Fruit fly (Drosophila melanogaster) whole organism, embryonic: Measurements from ENCODE around the gene CG34134.

Experiments
- Abd-B ChIP-seq: fragments of 200-800 bp; sonication (Bioruptor generic); optimal IDR thresholded peaks from 2 replicates; lab custom pipeline; 2018; ENCODE audit warnings: missing biosample characterization, mild to moderate bottlenecking, missing genetic modification characterization, moderate library complexity
- Ada2b ChIP-seq: fragments of 200-800 bp; sonication (Bioruptor generic); IDR thresholded peaks from 2 replicates; pipeline ENCODE4 v1.3.6; 2022; ENCODE audit warnings: missing biosample characterization, missing genetic modification characterization
- Atf6 ChIP-seq: fragments of 200-800 bp; sonication (Bioruptor generic); IDR thresholded peaks from 2 replicates; pipeline ENCODE4 v1.3.6; 2022; ENCODE audit warnings: missing biosample characterization, missing genetic modification characterization
- CG10267 ChIP-seq: fragments of 200-800 bp; sonication (Bioruptor generic); optimal IDR thresholded peaks from 2 replicates; lab custom pipeline; 2018; ENCODE audit warnings: missing biosample characterization, mild to moderate bottlenecking, missing genetic modification characterization, moderate library complexity
- CG10431 ChIP-seq: fragments of 200-800 bp; sonication (Bioruptor generic); optimal IDR thresholded peaks from 3 replicates; lab custom pipeline; 2018; ENCODE audit warnings: missing biosample characterization, mild to moderate bottlenecking, missing genetic modification characterization
- CG12155 ChIP-seq: fragments of 200-800 bp; sonication (Bioruptor generic); optimal IDR thresholded peaks from 3 replicates; lab custom pipeline; 2016; ENCODE audit warnings: missing biosample characterization, missing genetic modification characterization
- CG14710 ChIP-seq: fragments of 200-800 bp; sonication (Bioruptor generic); optimal IDR thresholded peaks from 3 replicates; lab custom pipeline; 2019; ENCODE audit warnings: missing biosample characterization, mild to moderate bottlenecking, missing genetic modification characterization, moderate library complexity
- CG15696 ChIP-seq: fragments of 200-800 bp; sonication (Bioruptor generic); optimal IDR thresholded peaks from 2 replicates; lab custom pipeline; 2019; ENCODE audit warnings: missing biosample characterization, mild to moderate bottlenecking, missing genetic modification characterization, moderate library complexity
- CG16863 ChIP-seq: fragments of 200-800 bp; sonication (Bioruptor generic); optimal IDR thresholded peaks from 3 replicates; lab custom pipeline; 2016; ENCODE audit warnings: missing biosample characterization, missing genetic modification characterization
- CG17361 ChIP-seq: fragments of 200-800 bp; sonication (Bioruptor generic); IDR thresholded peaks from 3 replicates; pipeline ENCODE4 v1.3.6; 2022; ENCODE audit warnings: missing biosample characterization, missing genetic modification characterization
- CG30403 ChIP-seq: fragments of 200-800 bp; sonication (Bioruptor generic); optimal IDR thresholded peaks from 3 replicates; lab custom pipeline; 2016; ENCODE audit warnings: missing biosample characterization, missing genetic modification characterization
- CG31388 ChIP-seq: fragments of 200-800 bp; sonication (Bioruptor generic); optimal IDR thresholded peaks from 2 replicates; lab custom pipeline; 2016; ENCODE audit warnings: missing biosample characterization, missing genetic modification characterization
- CG3163 ChIP-seq: fragments of 200-800 bp; sonication (Bioruptor generic); optimal IDR thresholded peaks from 3 replicates; lab custom pipeline; 2016; ENCODE audit warnings: missing biosample characterization, missing genetic modification characterization
- CG32532 ChIP-seq: fragments of 200-800 bp; sonication (Bioruptor generic); IDR thresholded peaks from 2 replicates; pipeline ENCODE4 v1.3.6; 2022; ENCODE audit warnings: missing biosample characterization, missing genetic modification characterization
- CG4617 ChIP-seq: fragments of 200-800 bp; sonication (Bioruptor generic); optimal IDR thresholded peaks from 3 replicates; lab custom pipeline; 2016; ENCODE audit warnings: missing biosample characterization, missing genetic modification characterization, borderline replicate concordance
- CG4854 ChIP-seq: fragments of 200-800 bp; sonication (Bioruptor generic); optimal IDR thresholded peaks from 2 replicates; lab custom pipeline; 2016; ENCODE audit warnings: missing biosample characterization, missing genetic modification characterization, inconsistent platforms
- CG8290 ChIP-seq, 3 experiments: fragments of 200-800 bp; sonication (Bioruptor generic); optimal IDR thresholded peaks; 2 replicates each; lab custom pipeline; 2016 to 2019; ENCODE audit warnings: missing biosample characterization in 3 of 3, missing genetic modification characterization in 3 of 3, mild to moderate bottlenecking in 2 of 3, moderate library complexity in 1 of 3
- CG9437 ChIP-seq: fragments of 200-800 bp; sonication (Bioruptor generic); optimal IDR thresholded peaks from 2 replicates; lab custom pipeline; 2018; ENCODE audit warnings: missing biosample characterization, mild to moderate bottlenecking, missing genetic modification characterization
- CG9727 ChIP-seq: fragments of 200-800 bp; sonication (Bioruptor generic); optimal IDR thresholded peaks from 3 replicates; lab custom pipeline; 2017; ENCODE audit warnings: missing biosample characterization, mild to moderate bottlenecking, missing genetic modification characterization
- CG9932 ChIP-seq: fragments of 200-800 bp; sonication (Bioruptor generic); IDR thresholded peaks from 2 replicates; pipeline ENCODE4 v1.3.6; 2022; ENCODE audit warnings: missing biosample characterization, missing genetic modification characterization
- CHES-1-like ChIP-seq: fragments of 200-800 bp; sonication (Bioruptor generic); optimal IDR thresholded peaks from 2 replicates; lab custom pipeline; 2016; ENCODE audit warnings: missing biosample characterization, missing genetic modification characterization
- Dll ChIP-seq: fragments of 200-800 bp; sonication (Bioruptor generic); IDR thresholded peaks from 4 replicates; pipeline ENCODE4 v1.3.6; 2022; ENCODE audit warnings: missing biosample characterization, missing genetic modification characterization; ENCODE audit not compliant: partially characterized antibody
- HHEX ChIP-seq: fragments of 200-800 bp; sonication (Bioruptor generic); optimal IDR thresholded peaks from 3 replicates; lab custom pipeline; 2017; ENCODE audit warnings: missing biosample characterization, mild to moderate bottlenecking, missing genetic modification characterization, missing genetic modification reagents
- Hey ChIP-seq: fragments of 200-800 bp; sonication (Bioruptor generic); optimal IDR thresholded peaks from 3 replicates; lab custom pipeline; 2018; ENCODE audit warnings: missing biosample characterization, mild to moderate bottlenecking, missing genetic modification characterization
- Hr78 ChIP-seq, 2 experiments: fragments of 200-800 bp in 1 of 2; fragments of >200 bp in 1 of 2; sonication (Bioruptor generic) in 1 of 2; optimal IDR thresholded peaks; 2 replicates each; lab custom pipeline; 2017 to 2019; ENCODE audit warnings: missing biosample characterization in 2 of 2, missing genetic modification characterization in 2 of 2, mild to moderate bottlenecking in 1 of 2, moderate library complexity in 1 of 2
- Kr ChIP-seq: fragments of 200-800 bp; sonication (Bioruptor generic); optimal IDR thresholded peaks from 2 replicates; lab custom pipeline; 2017; ENCODE audit warnings: missing biosample characterization, mild to moderate bottlenecking, missing genetic modification characterization
- Lim3 ChIP-seq: fragments of 200-800 bp; sonication (Bioruptor generic); IDR thresholded peaks from 2 replicates; pipeline ENCODE4 v1.3.6; 2022; ENCODE audit warnings: missing biosample characterization, missing genetic modification characterization
- Optix ChIP-seq: fragments of 200-800 bp; sonication (Bioruptor generic); IDR thresholded peaks from 3 replicates; pipeline ENCODE4 v1.3.6; 2022; ENCODE audit warnings: missing biosample characterization, missing genetic modification characterization
- Ptx1 ChIP-seq: fragments of 200-800 bp; sonication (Bioruptor generic); IDR thresholded peaks from 2 replicates; pipeline ENCODE4 v1.3.6; 2022; ENCODE audit warnings: missing biosample characterization, missing genetic modification characterization
- Rx ChIP-seq: fragments of 200-800 bp; sonication (Bioruptor generic); IDR thresholded peaks from 2 replicates; pipeline ENCODE4 v1.3.6; 2022; ENCODE audit warnings: missing biosample characterization, missing genetic modification characterization
- Vsx1 ChIP-seq: fragments of 200-800 bp; sonication (Bioruptor generic); optimal IDR thresholded peaks from 2 replicates; lab custom pipeline; 2017; ENCODE audit warnings: missing biosample characterization, mild to moderate bottlenecking, missing genetic modification characterization, missing genetic modification reagents
- ab ChIP-seq: fragments of 200-800 bp; sonication (Bioruptor generic); optimal IDR thresholded peaks from 2 replicates; lab custom pipeline; 2016; ENCODE audit warnings: missing biosample characterization, missing genetic modification characterization
- chn ChIP-seq: fragments of 200-800 bp; sonication (Bioruptor generic); optimal IDR thresholded peaks from 2 replicates; lab custom pipeline; 2016; ENCODE audit warnings: missing biosample characterization, missing genetic modification characterization
- crc ChIP-seq: fragments of 200-800 bp; sonication (Bioruptor generic); optimal IDR thresholded peaks from 2 replicates; lab custom pipeline; 2016; ENCODE audit warnings: missing biosample characterization, missing genetic modification characterization
- da ChIP-seq: fragments of 200-800 bp; sonication (Bioruptor generic); optimal IDR thresholded peaks from 2 replicates; lab custom pipeline; 2016; ENCODE audit warnings: missing biosample characterization, missing genetic modification characterization
- dimm ChIP-seq: fragments of 200-800 bp; sonication (Bioruptor generic); IDR thresholded peaks from 2 replicates; pipeline ENCODE4 v1.3.6; 2022; ENCODE audit warnings: missing biosample characterization, missing genetic modification characterization
- eyg ChIP-seq: fragments of 200-800 bp; sonication (Bioruptor generic); optimal IDR thresholded peaks from 3 replicates; lab custom pipeline; 2016; ENCODE audit warnings: missing biosample characterization, missing genetic modification characterization
- gcm2 ChIP-seq: fragments of 200-800 bp; sonication (Bioruptor generic); optimal IDR thresholded peaks from 2 replicates; lab custom pipeline; 2016; ENCODE audit warnings: missing biosample characterization, missing genetic modification characterization
- ham ChIP-seq: fragments of 200-800 bp; sonication (Bioruptor generic); IDR thresholded peaks from 2 replicates; pipeline ENCODE4 v1.3.6; 2022; ENCODE audit warnings: missing biosample characterization, missing genetic modification characterization
- mirr ChIP-seq: fragments of 200-800 bp; sonication (Bioruptor generic); optimal IDR thresholded peaks from 3 replicates; lab custom pipeline; 2018; ENCODE audit warnings: missing biosample characterization, mild to moderate bottlenecking, missing genetic modification characterization
- peb ChIP-seq: fragments of 200-800 bp; sonication (Bioruptor generic); IDR thresholded peaks from 2 replicates; pipeline ENCODE4 v1.3.6; 2022; ENCODE audit warnings: missing biosample characterization, missing genetic modification characterization
- ranshi ChIP-seq: fragments of 200-800 bp; sonication (Bioruptor generic); IDR thresholded peaks from 2 replicates; pipeline ENCODE4 v1.3.6; 2022; ENCODE audit warnings: missing biosample characterization, missing genetic modification characterization
- repo ChIP-seq: fragments of 200-800 bp; sonication (Bioruptor generic); optimal IDR thresholded peaks from 2 replicates; lab custom pipeline; 2016; ENCODE audit warnings: missing biosample characterization, missing genetic modification characterization
- salm ChIP-seq: fragments of 200-800 bp; sonication (Bioruptor generic); optimal IDR thresholded peaks from 2 replicates; lab custom pipeline; 2018; ENCODE audit warnings: missing biosample characterization, mild to moderate bottlenecking, missing genetic modification characterization
- sd ChIP-seq: fragments of 200-800 bp; sonication (Bioruptor generic); optimal IDR thresholded peaks from 3 replicates; lab custom pipeline; 2018; ENCODE audit warnings: missing biosample characterization, mild to moderate bottlenecking, missing genetic modification characterization, moderate library complexity
- tin ChIP-seq: fragments of 200-800 bp; sonication (Bioruptor generic); optimal IDR thresholded peaks from 3 replicates; lab custom pipeline; 2016; ENCODE audit warnings: missing biosample characterization, missing genetic modification characterization
- trem ChIP-seq: fragments of 200-800 bp; optimal IDR thresholded peaks from 3 replicates; lab custom pipeline; 2019; ENCODE audit warnings: missing biosample characterization, mild to moderate bottlenecking, missing genetic modification characterization, moderate library complexity
- unpg ChIP-seq: fragments of 200-800 bp; sonication (Bioruptor generic); optimal IDR thresholded peaks from 3 replicates; lab custom pipeline; 2018; ENCODE audit warnings: missing biosample characterization, mild to moderate bottlenecking, missing genetic modification characterization, moderate library complexity
- usp ChIP-seq: fragments of >200 bp; optimal IDR thresholded peaks from 2 replicates; lab custom pipeline; 2017; ENCODE audit warnings: missing biosample characterization, missing genetic modification characterization
- z ChIP-seq: fragments of 200-800 bp; sonication (Bioruptor generic); IDR thresholded peaks from 3 replicates; pipeline ENCODE4 v1.3.6; 2022; ENCODE audit warnings: missing biosample characterization, missing genetic modification characterization
- zen2 ChIP-seq: fragments of 200-800 bp; sonication (Bioruptor generic); IDR thresholded peaks from 3 replicates; pipeline ENCODE4 v1.3.6; 2022; ENCODE audit warnings: missing biosample characterization, missing genetic modification characterization; ENCODE audit not compliant: partially characterized antibody

The CG34134 gene

dm6 chr2L:8148514-8149085, 42.0 kb downstream of the CG34134 start (continued):
- TF ChIP-seq repo (GFP tag; lab: Kevin White, UChicago) = no peak
- no peak for TF ChIP-seq salm
- no peak for TF ChIP-seq Hr78 (GFP tag; optimal IDR thresholded peaks at IDR 0.05; lab: Kevin White, UChicago)
- TF ChIP-seq CG17361 (GFP tag; lab: Robert Waterston, UW) = no peak
- TF ChIP-seq ab (GFP tag; lab: Kevin White, UChicago) = no peak
- TF ChIP-seq CG12155 = no peak
- no peak for TF ChIP-seq Rx (GFP tag; lab: Robert Waterston, UW)
- TF ChIP-seq gcm2 (GFP tag; lab: Kevin White, UChicago) = no peak
- TF ChIP-seq ham (GFP tag; lab: Robert Waterston, UW) = no peak
- no peak for TF ChIP-seq CG4617
- no peak for TF ChIP-seq dimm (GFP tag; lab: Robert Waterston, UW)
- TF ChIP-seq crc (GFP tag; lab: Kevin White, UChicago) = no peak
- no peak for TF ChIP-seq da (GFP tag; lab: Kevin White, UChicago)
- no peak for TF ChIP-seq Optix (GFP tag; lab: Robert Waterston, UW)
- no peak for TF ChIP-seq Hey (tag; lab: Kevin White, UChicago)
- TF ChIP-seq zen2 (GFP tag; lab: Robert Waterston, UW) = no peak
- TF ChIP-seq CG16863 = no peak
- TF ChIP-seq CG9437 (GFP tag; lab: Kevin White, UChicago) = no peak
- TF ChIP-seq Atf6 (GFP tag; lab: Robert Waterston, UW) = peak; percentile 13; the same call in 1 of the 2 replicates
- no peak for TF ChIP-seq CG9727 (GFP tag; lab: Kevin White, UChicago)
- TF ChIP-seq CG9932 (GFP tag; lab: Robert Waterston, UW) = no peak; the same call in 1 of the 2 replicates
- TF ChIP-seq peb (GFP tag; lab: Robert Waterston, UW) = no peak
- TF ChIP-seq CG30403 (GFP tag; lab: Kevin White, UChicago) = no peak
- no peak for TF ChIP-seq HHEX
- no peak for TF ChIP-seq Ptx1 (GFP tag; lab: Robert Waterston, UW)
- TF ChIP-seq Kr (GFP tag; lab: Kevin White, UChicago) = no peak
- TF ChIP-seq CG14710 = no peak
- TF ChIP-seq Dll = no peak
- TF ChIP-seq Ada2b (GFP tag; lab: Robert Waterston, UW) = no peak
- TF ChIP-seq z = peak; percentile 92
- TF ChIP-seq unpg (GFP tag; lab: Kevin White, UChicago) = no peak
- no peak for TF ChIP-seq CG15696
- peak; percentile 6 for TF ChIP-seq CG8290 (GFP tag; optimal IDR thresholded peaks at IDR 0.05; lab: Kevin White, UChicago)
- peak in 1 of 2 experiments; percentile 47 for TF ChIP-seq CG8290 (tag; optimal IDR thresholded peaks at IDR 0.05; lab: Kevin White, UChicago)
- no peak for TF ChIP-seq CG31388 (GFP tag; lab: Kevin White, UChicago)
- TF ChIP-seq eyg = no peak
- no peak for TF ChIP-seq CHES-1-like
- TF ChIP-seq Vsx1 (GFP tag; lab: Kevin White, UChicago) = no peak
- TF ChIP-seq tin = no peak
- no peak for TF ChIP-seq Lim3 (GFP tag; lab: Robert Waterston, UW)
- no peak for TF ChIP-seq CG4854 (GFP tag; lab: Kevin White, UChicago)
- TF ChIP-seq ranshi (GFP tag; lab: Robert Waterston, UW) = no peak
- no peak; the same call in 1 of the 2 replicates for TF ChIP-seq CG32532 (GFP tag; lab: Robert Waterston, UW)
- TF ChIP-seq trem = no peak
- TF ChIP-seq CG10431 (GFP tag; lab: Kevin White, UChicago) = no peak
- TF ChIP-seq CG3163 (GFP tag; lab: Kevin White, UChicago) = no peak
- no peak for TF ChIP-seq mirr (GFP tag; lab: Kevin White, UChicago)
- TF ChIP-seq Abd-B (GFP tag; lab: Kevin White, UChicago) = no peak
- no peak for TF ChIP-seq CG10267 (tag; lab: Kevin White, UChicago)
- no peak for TF ChIP-seq chn (GFP tag; lab: Kevin White, UChicago)
- no peak for TF ChIP-seq usp (GFP tag; lab: Kevin White, UChicago)
- peak; percentile 11 for TF ChIP-seq sd (tag; lab: Kevin White, UChicago)
